Fruit fly (Drosophila melanogaster): ENCODE results near the gene CG11034.

Gene CG11034

dm6 chr2L:5790799-5791526 is 14.2 kb upstream of the CG11034 start (continued):
- TF ChIP-seq CG7745 (tag; optimal IDR thresholded peaks at IDR 0.05), result no peak
- no peak for TF ChIP-seq Spps (tag; optimal IDR thresholded peaks at IDR 0.05)
- peak; percentile 10 for TF ChIP-seq CG2678 (tag; optimal IDR thresholded peaks at IDR 0.05)
- TF ChIP-seq ac (GFP tag; optimal IDR thresholded peaks at IDR 0.05), result no peak
- TF ChIP-seq zfh2 (GFP tag; optimal IDR thresholded peaks at IDR 0.05), result no peak
- no peak for TF ChIP-seq Hey (tag; optimal IDR thresholded peaks at IDR 0.05)
- no peak for TF ChIP-seq CG6854 (GFP tag; optimal IDR thresholded peaks at IDR 0.05)
- no peak for TF ChIP-seq Dip2 (GFP tag; IDR thresholded peaks at IDR 0.05)
- no peak for TF ChIP-seq CG14441 (GFP tag; IDR thresholded peaks at IDR 0.05)
- TF ChIP-seq gsb-n (tag; optimal IDR thresholded peaks at IDR 0.05), result no peak
- TF ChIP-seq exex (tag; optimal IDR thresholded peaks at IDR 0.05), result peak; percentile 95
- TF ChIP-seq Scr (GFP tag; IDR thresholded peaks at IDR 0.05; ENCODE audit: partially characterized antibody), result no peak
- TF ChIP-seq gfzf (GFP tag; optimal IDR thresholded peaks at IDR 0.05), result no peak
- TF ChIP-seq Hmr (GFP tag; optimal IDR thresholded peaks at IDR 0.05), result no peak
- 0 out of 2 replicates have a peak, but pooled peaks have one; percentile 34 for TF ChIP-seq sens-2 (GFP tag; IDR thresholded peaks at IDR 0.05)
- no peak for TF ChIP-seq da (GFP tag; optimal IDR thresholded peaks at IDR 0.05)
- TF ChIP-seq cwo (GFP tag; optimal IDR thresholded peaks at IDR 0.05), result peak; percentile 9
- TF ChIP-seq CG18599 (GFP tag; optimal IDR thresholded peaks at IDR 0.05), result peak; percentile 23

- TF ChIP-seq sd (tag; optimal IDR thresholded peaks at IDR 0.05), result peak; percentile 63
- no peak for TF ChIP-seq CG12155 (GFP tag; optimal IDR thresholded peaks at IDR 0.05)
- no peak for TF ChIP-seq Ets97D (GFP tag; optimal IDR thresholded peaks at IDR 0.05)
- TF ChIP-seq sim (GFP tag; IDR thresholded peaks at IDR 0.05), result no peak
- TF ChIP-seq prd (optimal IDR thresholded peaks at IDR 0.05), result no peak
- no peak for TF ChIP-seq prd (GFP tag; IDR thresholded peaks at IDR 0.05)
- no peak for TF ChIP-seq ham (GFP tag; IDR thresholded peaks at IDR 0.05)
- no peak for TF ChIP-seq disco-r (GFP tag; optimal IDR thresholded peaks at IDR 0.05)
- TF ChIP-seq CG18619 (GFP tag; optimal IDR thresholded peaks at IDR 0.05), result no peak
- peak in 1 of 2 experiments; percentile 56 for TF ChIP-seq Pdp1 (GFP tag; optimal IDR thresholded peaks at IDR 0.05)
- TF ChIP-seq lov (optimal IDR thresholded peaks at IDR 0.05), result no peak
- TF ChIP-seq lov (GFP tag; IDR thresholded peaks at IDR 0.05), result no peak
- TF ChIP-seq chinmo (GFP tag; IDR thresholded peaks at IDR 0.05; ENCODE audit: partially characterized antibody), result 0 out of 4 replicates have a peak, but pooled peaks have one; percentile 25
Observed at dm6 chr2L:5793098-5793497, 12.1 kb upstream of the CG11034 start.

- TF ChIP-seq Med (GFP tag), result peak; percentile 46
- TF ChIP-seq Lhr (GFP tag; optimal IDR thresholded peaks at IDR 0.05), result no peak
- no peak for TF ChIP-seq prd (optimal IDR thresholded peaks at IDR 0.05)
- TF ChIP-seq prd (GFP tag; IDR thresholded peaks at IDR 0.05), result 0 out of 3 replicates have a peak, but pooled peaks have one; percentile 28
- TF ChIP-seq NfI (GFP tag; optimal IDR thresholded peaks at IDR 0.05), result no peak
- peak; percentile 66 for TF ChIP-seq sens (GFP tag)
- no peak for TF ChIP-seq CG14965 (GFP tag; optimal IDR thresholded peaks at IDR 0.05; ENCODE audit: borderline replicate concordance)
- TF ChIP-seq CG14014 (GFP tag; IDR thresholded peaks at IDR 0.05), result 0 out of 2 replicates have a peak, but pooled peaks have one; percentile 15
- TF ChIP-seq emc (GFP tag; optimal IDR thresholded peaks at IDR 0.05), result no peak
- no peak for TF ChIP-seq pita (GFP tag; optimal IDR thresholded peaks at IDR 0.05)
- TF ChIP-seq Ets97D (GFP tag; optimal IDR thresholded peaks at IDR 0.05), result no peak
- no peak for TF ChIP-seq CG7839 (tag; optimal IDR thresholded peaks at IDR 0.05)
- TF ChIP-seq CG8281 (tag; optimal IDR thresholded peaks at IDR 0.05), result no peak
- no peak for TF ChIP-seq dpn (GFP tag; optimal IDR thresholded peaks at IDR 0.05)
- no peak for TF ChIP-seq CG14050 (GFP tag; IDR thresholded peaks at IDR 0.05)
- TF ChIP-seq CG3065 (GFP tag; optimal IDR thresholded peaks at IDR 0.05), result no peak
- no peak for TF ChIP-seq gro (GFP tag; optimal IDR thresholded peaks at IDR 0.05)
- no peak for TF ChIP-seq wdn (GFP tag; IDR thresholded peaks at IDR 0.05)
- TF ChIP-seq CG15514 (GFP tag; optimal IDR thresholded peaks at IDR 0.05), result no peak
- TF ChIP-seq jigr1 (GFP tag; IDR thresholded peaks at IDR 0.05), result no peak
- TF ChIP-seq gsb-n (tag; optimal IDR thresholded peaks at IDR 0.05), result no peak
Observed at dm6 chr2L:5795192-5795591, 10.0 kb upstream of the CG11034 start.

Measured in whole organism, embryonic.